Fruit fly (Drosophila melanogaster): ENCODE results near the gene Mrp4.

DNA sequence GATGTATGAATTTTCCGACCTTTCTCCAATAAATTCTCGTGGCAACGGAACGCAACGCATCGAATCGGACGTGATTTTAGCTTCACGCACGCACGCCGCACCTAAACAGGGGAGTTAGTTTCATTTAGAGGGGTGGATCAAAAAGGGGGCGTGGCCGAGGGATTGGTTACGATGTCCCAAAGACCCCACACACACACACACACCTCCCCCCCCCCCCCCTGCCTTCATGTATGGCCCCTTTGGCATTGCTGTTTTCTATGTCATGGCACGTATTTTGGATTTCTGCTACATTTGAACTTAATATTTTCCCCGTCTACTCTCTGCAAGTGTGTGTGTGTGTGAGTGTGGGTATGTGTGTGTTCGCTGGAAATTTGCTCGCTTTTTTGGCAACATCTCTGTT lies 37.2 kb upstream of the Mrp4 start:
- TF ChIP-seq jim (GFP tag; optimal IDR thresholded peaks at IDR 0.05) (no peak), rgr (GFP tag; optimal IDR thresholded peaks at IDR 0.05) (no peak), brk (GFP tag; optimal IDR thresholded peaks at IDR 0.05) (no peak), dmrt93B (GFP tag; optimal IDR thresholded peaks at IDR 0.05) (no peak), Dif (GFP tag; optimal IDR thresholded peaks at IDR 0.05; ENCODE audit: partially characterized antibody) (no peak), sage (GFP tag; optimal IDR thresholded peaks at IDR 0.05) (no peak), psq (GFP tag; optimal IDR thresholded peaks at IDR 0.05) (no peak), lola (GFP tag; optimal IDR thresholded peaks at IDR 0.05) (no peak), h (GFP tag; optimal IDR thresholded peaks at IDR 0.05) (no peak), Sp1 (GFP tag; optimal IDR thresholded peaks at IDR 0.05) (no peak), Hr78 (GFP tag; optimal IDR thresholded peaks at IDR 0.05) (no peak), N (GFP tag; optimal IDR thresholded peaks at IDR 0.05) (no peak), pan (optimal IDR thresholded peaks at IDR 0.05) (no peak), dl (GFP tag; optimal IDR thresholded peaks at IDR 0.05; ENCODE audit: insufficient read depth in 1 of 2, partially characterized antibody in 2 of 2) (no peak)

All from whole organism, wandering third instar larva.